Fruit fly (Drosophila melanogaster) whole organism, embryonic: ENCODE data around the gene mfas.
A peak's percentile ranks its signal among the peaks of the same experiment; 100 is the strongest.

ENCODE experiments used
- ATbp ChIP-seq: fragments of 200-800 bp; sonication (Bioruptor generic); optimal IDR thresholded peaks from 2 replicates; lab custom pipeline; 2017; ENCODE audit warnings: missing biosample characterization, mild to moderate bottlenecking, missing genetic modification characterization, missing genetic modification reagents
- BEAF-32 ChIP-seq: fragments of 200-800 bp; sonication (Bioruptor generic); optimal IDR thresholded peaks from 3 replicates; lab custom pipeline; 2017; ENCODE audit warnings: missing biosample characterization, missing genetic modification characterization, mild to moderate bottlenecking, moderate library complexity, missing genetic modification reagents
- CG12071 ChIP-seq: fragments of 200-800 bp; sonication (Bioruptor generic); optimal IDR thresholded peaks from 3 replicates; lab custom pipeline; 2018; ENCODE audit warnings: missing biosample characterization, mild to moderate bottlenecking, missing genetic modification characterization
- CG12391 ChIP-seq: fragments of 200-800 bp; sonication (Bioruptor generic); optimal IDR thresholded peaks from 3 replicates; lab custom pipeline; 2018; ENCODE audit warnings: missing biosample characterization, mild to moderate bottlenecking, missing genetic modification characterization, moderate library complexity
- CG12659 ChIP-seq: fragments of 200-800 bp; sonication (Bioruptor generic); optimal IDR thresholded peaks from 3 replicates; lab custom pipeline; 2017; ENCODE audit warnings: mild to moderate bottlenecking, missing biosample characterization, missing genetic modification reagents, missing genetic modification characterization
- CG12769 ChIP-seq: fragments of 200-800 bp; sonication (Bioruptor generic); optimal IDR thresholded peaks from 2 replicates; lab custom pipeline; 2019; ENCODE audit warnings: missing biosample characterization, mild to moderate bottlenecking, missing genetic modification characterization, moderate library complexity
- CG14014 ChIP-seq: fragments of 200-800 bp; sonication (Bioruptor generic); IDR thresholded peaks from 2 replicates; pipeline ENCODE4 v1.3.6; 2022; ENCODE audit warnings: missing biosample characterization, missing genetic modification characterization
- CG14441 ChIP-seq: fragments of 200-800 bp; sonication (Bioruptor generic); IDR thresholded peaks from 2 replicates; pipeline ENCODE4 v1.3.6; 2022; ENCODE audit warnings: missing biosample characterization, missing genetic modification characterization
- CG1647 ChIP-seq: fragments of 200-800 bp; sonication (Bioruptor generic); optimal IDR thresholded peaks from 3 replicates; lab custom pipeline; 2016; ENCODE audit warnings: missing biosample characterization, missing genetic modification characterization
- CG17361 ChIP-seq: fragments of 200-800 bp; sonication (Bioruptor generic); IDR thresholded peaks from 3 replicates; pipeline ENCODE4 v1.3.6; 2022; ENCODE audit warnings: missing biosample characterization, missing genetic modification characterization
- CG2712 ChIP-seq: fragments of 200-800 bp; optimal IDR thresholded peaks from 3 replicates; lab custom pipeline; 2019; ENCODE audit warnings: missing biosample characterization, mild to moderate bottlenecking, missing genetic modification characterization, moderate library complexity
- CG33213 ChIP-seq: fragments of 200-800 bp; sonication (Bioruptor generic); optimal IDR thresholded peaks from 3 replicates; lab custom pipeline; 2016; ENCODE audit warnings: missing biosample characterization, missing genetic modification characterization
- CG3407 ChIP-seq: fragments of 200-800 bp; sonication (Bioruptor generic); optimal IDR thresholded peaks from 2 replicates; lab custom pipeline; 2018; ENCODE audit warnings: missing biosample characterization, mild to moderate bottlenecking, missing genetic modification characterization
- CG6813 ChIP-seq: fragments of 200-800 bp; sonication (Bioruptor generic); optimal IDR thresholded peaks from 2 replicates; lab custom pipeline; 2017; ENCODE audit warnings: missing biosample characterization, missing genetic modification characterization, mild to moderate bottlenecking, moderate library complexity, missing genetic modification reagents
- CG7556 ChIP-seq: fragments of 200-800 bp; sonication (Bioruptor generic); optimal IDR thresholded peaks from 2 replicates; lab custom pipeline; 2017; ENCODE audit warnings: missing biosample characterization, mild to moderate bottlenecking, missing genetic modification characterization
- CG7963 ChIP-seq: fragments of 200-800 bp; sonication (Bioruptor generic); IDR thresholded peaks from 3 replicates; pipeline ENCODE4 v1.3.6; 2022; ENCODE audit warnings: missing biosample characterization, missing genetic modification characterization; ENCODE audit not compliant: partially characterized antibody
- CG7987 ChIP-seq: fragments of 200-800 bp; sonication (Bioruptor generic); optimal IDR thresholded peaks from 2 replicates; lab custom pipeline; 2018; ENCODE audit warnings: missing biosample characterization, mild to moderate bottlenecking, missing genetic modification characterization, moderate library complexity
- CG8281 ChIP-seq: fragments of 200-800 bp; sonication (Bioruptor generic); optimal IDR thresholded peaks from 2 replicates; lab custom pipeline; 2018; ENCODE audit warnings: missing biosample characterization, mild to moderate bottlenecking, missing genetic modification characterization, moderate library complexity
- CG8290 ChIP-seq, 3 experiments: fragments of 200-800 bp; sonication (Bioruptor generic); optimal IDR thresholded peaks; 2 replicates each; lab custom pipeline; 2016 to 2019; ENCODE audit warnings: missing biosample characterization in 3 of 3, missing genetic modification characterization in 3 of 3, mild to moderate bottlenecking in 2 of 3, moderate library complexity in 1 of 3
- CG8359 ChIP-seq: fragments of 200-800 bp; sonication (Bioruptor generic); optimal IDR thresholded peaks from 2 replicates; lab custom pipeline; 2017; ENCODE audit warnings: missing biosample characterization, mild to moderate bottlenecking, missing genetic modification characterization, borderline replicate concordance
- CG8388 ChIP-seq: fragments of 200-800 bp; sonication (Bioruptor generic); optimal IDR thresholded peaks from 2 replicates; lab custom pipeline; 2019; ENCODE audit warnings: missing biosample characterization, mild to moderate bottlenecking, missing genetic modification characterization, moderate library complexity
- CG8924 ChIP-seq: fragments of 200-800 bp; optimal IDR thresholded peaks from 3 replicates; lab custom pipeline; 2019; ENCODE audit warnings: missing biosample characterization, mild to moderate bottlenecking, missing genetic modification characterization, moderate library complexity
- Camta ChIP-seq: fragments of 200-800 bp; sonication (Bioruptor generic); optimal IDR thresholded peaks from 2 replicates; lab custom pipeline; 2016; ENCODE audit warnings: missing biosample characterization, missing genetic modification characterization
- Dek ChIP-seq: fragments of 200-800 bp; sonication (Bioruptor generic); optimal IDR thresholded peaks from 3 replicates; lab custom pipeline; 2019; ENCODE audit warnings: missing biosample characterization, mild to moderate bottlenecking, missing genetic modification characterization, moderate library complexity
- Drgx ChIP-seq: fragments of 200-800 bp; sonication (Bioruptor generic); IDR thresholded peaks from 2 replicates; pipeline ENCODE4 v1.3.6; 2022; ENCODE audit warnings: missing biosample characterization, missing genetic modification characterization
- MESR4 ChIP-seq: fragments of 200-800 bp; sonication (Bioruptor generic); optimal IDR thresholded peaks from 2 replicates; lab custom pipeline; 2018; ENCODE audit warnings: missing biosample characterization, mild to moderate bottlenecking, missing genetic modification characterization, moderate library complexity
- NK7.1 ChIP-seq: fragments of 200-800 bp; sonication (Bioruptor generic); optimal IDR thresholded peaks from 3 replicates; lab custom pipeline; 2016; ENCODE audit warnings: missing biosample characterization, missing genetic modification characterization
- Nf-YB ChIP-seq: fragments of 200-800 bp; sonication (Bioruptor generic); optimal IDR thresholded peaks from 3 replicates; lab custom pipeline; 2019; ENCODE audit warnings: missing biosample characterization, mild to moderate bottlenecking, missing genetic modification characterization, moderate library complexity
- Nf-YC ChIP-seq: fragments of 200-800 bp; optimal IDR thresholded peaks from 3 replicates; lab custom pipeline; 2019; ENCODE audit warnings: missing biosample characterization, mild to moderate bottlenecking, missing genetic modification characterization, moderate library complexity
- Side ChIP-seq: fragments of 200-800 bp; sonication (Bioruptor generic); optimal IDR thresholded peaks from 2 replicates; lab custom pipeline; 2016; ENCODE audit warnings: missing biosample characterization, missing genetic modification characterization
- TFAM ChIP-seq: fragments of 200-800 bp; sonication (Bioruptor generic); optimal IDR thresholded peaks from 2 replicates; lab custom pipeline; 2017; ENCODE audit warnings: missing biosample characterization, missing genetic modification characterization, inconsistent platforms
- al ChIP-seq: fragments of 200-800 bp; sonication (Bioruptor generic); IDR thresholded peaks from 2 replicates; pipeline ENCODE4 v1.3.6; 2022; ENCODE audit warnings: missing biosample characterization, missing genetic modification characterization
- bab2 ChIP-seq: fragments of 200-800 bp; sonication (Bioruptor generic); optimal IDR thresholded peaks from 2 replicates; lab custom pipeline; 2016; ENCODE audit warnings: missing biosample characterization, missing genetic modification characterization
- cas ChIP-seq: fragments of 200-800 bp; sonication (Bioruptor generic); IDR thresholded peaks from 2 replicates; pipeline ENCODE4 v1.3.6; 2022; ENCODE audit warnings: missing biosample characterization, missing genetic modification characterization
- disco-r ChIP-seq: fragments of 200-800 bp; sonication (Bioruptor generic); optimal IDR thresholded peaks from 2 replicates; lab custom pipeline; 2016; ENCODE audit warnings: missing biosample characterization, missing genetic modification characterization
- emc ChIP-seq: fragments of 200-800 bp; sonication (Bioruptor generic); optimal IDR thresholded peaks from 2 replicates; lab custom pipeline; 2016; ENCODE audit warnings: missing biosample characterization, missing genetic modification characterization
- ems ChIP-seq: fragments of 200-800 bp; sonication (Bioruptor generic); optimal IDR thresholded peaks from 3 replicates; lab custom pipeline; 2016; ENCODE audit warnings: missing biosample characterization, missing genetic modification characterization
- lab ChIP-seq: fragments of 200-800 bp; sonication (Bioruptor generic); optimal IDR thresholded peaks from 3 replicates; lab custom pipeline; 2017; ENCODE audit warnings: missing biosample characterization, missing genetic modification characterization, mild to moderate bottlenecking, moderate library complexity, missing genetic modification reagents
- lola ChIP-seq, 3 experiments: fragments of >200 bp in 2 of 3; fragments of 200-800 bp in 1 of 3; sonication (Bioruptor generic) in 1 of 3; optimal IDR thresholded peaks; 2 replicates each; lab custom pipeline; 2017 to 2019; ENCODE audit warnings: missing biosample characterization in 3 of 3, missing genetic modification characterization in 3 of 3, mild to moderate bottlenecking in 1 of 3, moderate library complexity in 1 of 3
- nmo ChIP-seq: fragments of 200-800 bp; sonication (Bioruptor generic); optimal IDR thresholded peaks from 2 replicates; lab custom pipeline; 2018; ENCODE audit warnings: missing biosample characterization, mild to moderate bottlenecking, missing genetic modification characterization, moderate library complexity
- odd ChIP-seq: fragments of 200-800 bp; sonication (Bioruptor generic); optimal IDR thresholded peaks from 2 replicates; lab custom pipeline; 2017; ENCODE audit warnings: missing biosample characterization, mild to moderate bottlenecking, missing genetic modification characterization
- onecut ChIP-seq: fragments of 200-800 bp; sonication (Bioruptor generic); IDR thresholded peaks from 2 replicates; pipeline ENCODE4 v1.3.6; 2022; ENCODE audit warnings: missing biosample characterization, missing genetic modification characterization
- p53 ChIP-seq: fragments of 200-800 bp; sonication (Bioruptor generic); optimal IDR thresholded peaks from 2 replicates; lab custom pipeline; 2016; ENCODE audit warnings: missing biosample characterization, missing genetic modification characterization
- run ChIP-seq: fragments of 200-800 bp; sonication (Bioruptor generic); optimal IDR thresholded peaks from 3 replicates; lab custom pipeline; 2018; ENCODE audit warnings: missing biosample characterization, mild to moderate bottlenecking, missing genetic modification characterization
- sc ChIP-seq, 3 experiments: fragments of >200 bp in 2 of 3; fragments of 200-800 bp in 1 of 3; sonication (Bioruptor generic) in 1 of 3; optimal IDR thresholded peaks; 2 replicates in 2 of 3; 3 replicates in 1 of 3; lab custom pipeline; 2017; ENCODE audit warnings: mild to moderate bottlenecking in 1 of 3, missing biosample characterization in 1 of 3, missing genetic modification characterization in 1 of 3, missing genetic modification reagents in 1 of 3
- sima ChIP-seq: fragments of 200-800 bp; sonication (Bioruptor generic); optimal IDR thresholded peaks from 2 replicates; lab custom pipeline; 2016; ENCODE audit warnings: missing biosample characterization, missing genetic modification characterization
- slbo ChIP-seq: fragments of 200-800 bp; sonication (Bioruptor generic); IDR thresholded peaks from 2 replicates; pipeline ENCODE4 v1.3.6; 2022; ENCODE audit warnings: missing biosample characterization, missing genetic modification characterization
- sug ChIP-seq: fragments of 200-800 bp; optimal IDR thresholded peaks from 2 replicates; lab custom pipeline; 2019; ENCODE audit warnings: missing biosample characterization, mild to moderate bottlenecking, missing genetic modification characterization, moderate library complexity
- wek ChIP-seq: fragments of 200-800 bp; sonication (Bioruptor generic); optimal IDR thresholded peaks from 3 replicates; lab custom pipeline; 2018; ENCODE audit warnings: missing biosample characterization, mild to moderate bottlenecking, missing genetic modification characterization, moderate library complexity

Gene mfas

DNA sequence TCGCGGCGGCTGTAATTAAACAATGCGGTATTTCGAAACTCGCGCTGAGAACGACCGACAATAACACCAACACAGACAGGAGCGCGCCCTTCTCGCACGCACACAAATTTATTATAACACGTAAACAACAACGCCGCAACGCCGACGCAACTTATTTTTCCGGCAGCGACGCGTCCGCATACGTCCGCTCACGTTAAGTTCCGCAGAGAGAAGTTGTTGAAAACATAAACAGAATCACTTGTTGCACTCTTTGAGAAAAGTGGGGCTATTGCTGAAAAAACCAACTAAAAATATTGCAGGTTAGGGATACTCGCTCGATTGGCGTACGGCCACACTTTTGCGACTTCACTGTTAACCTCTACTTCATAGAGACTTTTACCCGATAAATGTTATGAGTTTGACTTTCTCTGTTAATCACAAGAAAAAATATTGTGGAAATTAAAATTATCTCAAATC is 44.2 kb downstream of the mfas start, which contains the start of gene Cad87A (continued):
- TF ChIP-seq Nf-YC (tag; lab: Kevin White, UChicago), result no peak
- TF ChIP-seq lola (GFP tag; optimal IDR thresholded peaks at IDR 0.05; lab: Kevin White, UChicago), result no peak
- TF ChIP-seq CG8281, result peak; percentile 7
- no peak for TF ChIP-seq CG17361 (GFP tag; lab: Robert Waterston, UW)
- peak; percentile 51 for TF ChIP-seq CG33213 (GFP tag; lab: Kevin White, UChicago)
- TF ChIP-seq CG2712 (tag; lab: Kevin White, UChicago), result peak; percentile 28
- peak; percentile 11 for TF ChIP-seq CG6813
- TF ChIP-seq NK7.1 (GFP tag; lab: Kevin White, UChicago), result peak; percentile 7
- TF ChIP-seq MESR4 (GFP tag; lab: Kevin White, UChicago), result peak; percentile 29
- TF ChIP-seq onecut (GFP tag; lab: Robert Waterston, UW), result peak; percentile 54
- TF ChIP-seq Side (GFP tag; lab: Kevin White, UChicago), result peak; percentile 47
- peak; percentile 78 for TF ChIP-seq CG8924 (tag; lab: Kevin White, UChicago)
- TF ChIP-seq Drgx (GFP tag; lab: Robert Waterston, UW), result no peak
- TF ChIP-seq CG12769 (tag; lab: Kevin White, UChicago), result peak; percentile 52
- no peak for TF ChIP-seq CG7963 (GFP tag; lab: Robert Waterston, UW)
- TF ChIP-seq run (tag; lab: Kevin White, UChicago), result peak; percentile 36
- TF ChIP-seq CG14441, result no peak
- peak; percentile 7 for TF ChIP-seq Camta (GFP tag; lab: Kevin White, UChicago)
- no peak for TF ChIP-seq cas
- TF ChIP-seq ATbp (GFP tag; lab: Kevin White, UChicago), result peak; percentile 59
- no peak for TF ChIP-seq emc (GFP tag; lab: Kevin White, UChicago)
- peak; percentile 14 for TF ChIP-seq CG3407 (GFP tag; lab: Kevin White, UChicago)
- no peak for TF ChIP-seq CG8359 (GFP tag; lab: Kevin White, UChicago)
- TF ChIP-seq CG12391, result no peak
- peak; percentile 34 for TF ChIP-seq ems (GFP tag; lab: Kevin White, UChicago)
- TF ChIP-seq TFAM (GFP tag; lab: Kevin White, UChicago), result no peak
- no peak for TF ChIP-seq CG7556 (GFP tag; lab: Kevin White, UChicago)
- TF ChIP-seq al, result no peak
- TF ChIP-seq CG12659 (GFP tag; lab: Kevin White, UChicago), result peak; percentile 21
- no peak for TF ChIP-seq CG7987 (GFP tag; lab: Kevin White, UChicago)
- no peak for TF ChIP-seq disco-r (GFP tag; lab: Kevin White, UChicago)
- peak; percentile 45 for TF ChIP-seq CG12071
- peak; percentile 7 for TF ChIP-seq BEAF-32 (GFP tag; lab: Kevin White, UChicago)
- TF ChIP-seq sc (optimal IDR thresholded peaks at IDR 0.05; lab: Kevin White, UChicago), result no peak
- TF ChIP-seq sc (GFP tag; optimal IDR thresholded peaks at IDR 0.05; lab: Kevin White, UChicago), result no peak
- TF ChIP-seq Dek (tag; lab: Kevin White, UChicago), result no peak
- TF ChIP-seq sug (tag; lab: Kevin White, UChicago), result peak; percentile 20
- no peak for TF ChIP-seq CG1647 (GFP tag; lab: Kevin White, UChicago)
- TF ChIP-seq sima, result no peak
- TF ChIP-seq p53, result peak; percentile 57
- no peak for TF ChIP-seq Nf-YB (GFP tag; lab: Kevin White, UChicago)
- TF ChIP-seq slbo, result no peak
- TF ChIP-seq lab (GFP tag; lab: Kevin White, UChicago), result peak; percentile 51
- no peak for TF ChIP-seq odd (GFP tag; lab: Kevin White, UChicago)
- TF ChIP-seq CG8388, result no peak
- TF ChIP-seq nmo (GFP tag; lab: Kevin White, UChicago), result no peak
- TF ChIP-seq CG8290 (GFP tag; optimal IDR thresholded peaks at IDR 0.05; lab: Kevin White, UChicago), result no peak
- peak in 1 of 2 experiments; percentile 65 for TF ChIP-seq CG8290 (tag; optimal IDR thresholded peaks at IDR 0.05; lab: Kevin White, UChicago)
- no peak for TF ChIP-seq bab2 (GFP tag; lab: Kevin White, UChicago)
- peak; percentile 67 for TF ChIP-seq wek (GFP tag; lab: Kevin White, UChicago)
- TF ChIP-seq CG14014 (GFP tag; lab: Robert Waterston, UW), result no peak
